Worm (Caenorhabditis elegans) whole organism, L3 larva: ENCODE data around the gene mpst-4.

ENCODE experiments used
- ceh-16 ChIP-seq: sonication (generic microtip); optimal IDR thresholded peaks from 2 replicates; lab custom pipeline; 2017; ENCODE audit warnings: missing biosample characterization, missing genetic modification characterization
- fkh-10 ChIP-seq: sonication (generic microtip); optimal IDR thresholded peaks from 2 replicates; lab custom pipeline; 2017; ENCODE audit warnings: missing biosample characterization, missing genetic modification reagents, missing genetic modification characterization
- fos-1 ChIP-seq: fragments of 150-350 bp; optimal IDR thresholded peaks from 2 replicates; lab custom pipeline; 2014; ENCODE audit warnings: missing biosample characterization, missing genetic modification characterization
- nhr-237 ChIP-seq: fragments of 150-350 bp; optimal IDR thresholded peaks from 2 replicates; lab custom pipeline; 2014; ENCODE audit warnings: missing biosample characterization, missing genetic modification characterization
- tbx-2 ChIP-seq: sonication (generic microtip); optimal IDR thresholded peaks from 2 replicates; lab custom pipeline; 2016; ENCODE audit warnings: mild to moderate bottlenecking, missing genetic modification characterization, missing compliant biosample characterization
- unc-39 ChIP-seq: sonication (generic microtip); optimal IDR thresholded peaks from 4 replicates; lab custom pipeline; 2017; ENCODE audit warnings: missing biosample characterization, missing genetic modification characterization

ce11 chrII:4885976-4886375 lies 22.7 kb upstream of the mpst-4 start, which contains the start of gene R05F9.7:
- TF ChIP-seq unc-39 (tag; lab: Kevin White, UChicago) (no peak), tbx-2 (no peak), nhr-237 (tag; lab: Kevin White, UChicago) (no peak), fos-1 (tag; lab: Kevin White, UChicago) (no peak), fkh-10 (no peak), ceh-16 (tag; lab: Kevin White, UChicago) (no peak)
